Worm (Caenorhabditis elegans): ENCODE results near the gene prcc-1.

Gene prcc-1

DNA sequence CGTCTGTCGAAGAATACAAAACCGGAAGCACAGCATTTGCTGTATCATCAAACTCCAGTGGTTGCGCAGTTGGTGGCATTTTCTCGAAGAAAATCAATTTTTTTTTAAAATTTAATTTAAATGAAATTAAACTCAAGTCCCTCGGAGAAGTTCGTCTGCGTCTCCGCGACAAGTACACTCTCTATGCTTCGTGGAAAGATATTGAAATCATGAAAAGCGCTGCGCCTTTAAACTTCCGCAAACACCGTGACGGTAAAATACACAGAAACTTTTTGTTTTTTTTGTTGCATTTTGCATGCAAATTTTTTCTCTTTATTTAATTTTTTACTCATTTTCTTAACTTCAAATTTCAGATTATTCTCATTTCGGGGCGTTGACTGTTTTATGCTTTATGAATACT is 5.1 kb upstream of the prcc-1 start, which contains the start of the genes dli-1, tin-9.2 and exos-4.1 (continued):
- TF ChIP-seq madf-8 (GFP tag; conservative IDR thresholded peaks at IDR 0.05) (0 out of 2 replicates have a peak, but pooled peaks have one; percentile 4), Y95B8A.8 (GFP tag; IDR thresholded peaks at IDR 0.05) (no peak), B0035.1 (tag; optimal IDR thresholded peaks at IDR 0.05) (no peak), ceh-91 (GFP tag; IDR thresholded peaks at IDR 0.05) (peak; percentile 30; the same call in 1 of the 2 replicates), akir-1 (GFP tag; optimal IDR thresholded peaks at IDR 0.05) (no peak), egl-44 (GFP tag; IDR thresholded peaks at IDR 0.05) (no peak), F49E8.2 (tag; optimal IDR thresholded peaks at IDR 0.05; ENCODE audit: insufficient read depth) (peak; percentile 43), rpc-1 (optimal IDR thresholded peaks at IDR 0.05) (no peak), rpc-1 (tag; optimal IDR thresholded peaks at IDR 0.05) (no peak), lin-40 (tag; optimal IDR thresholded peaks at IDR 0.05) (peak; percentile 63), cebp-1 (GFP tag; IDR thresholded peaks at IDR 0.05) (no peak), cebp-1 (tag; optimal IDR thresholded peaks at IDR 0.05) (peak; percentile 77), zim-3 (tag; optimal IDR thresholded peaks at IDR 0.05) (no peak), mxl-1 (tag; optimal IDR thresholded peaks at IDR 0.05) (no peak), K11D2.4 (GFP tag; IDR thresholded peaks at IDR 0.05) (0 out of 2 replicates have a peak, but pooled peaks have one; percentile 11), xnd-1 (tag; optimal IDR thresholded peaks at IDR 0.05) (no peak), tlf-1 (GFP tag; optimal IDR thresholded peaks at IDR 0.05) (no peak), Y53F4B.3 (GFP tag; IDR thresholded peaks at IDR 0.05) (no peak), T07F8.4 (tag; optimal IDR thresholded peaks at IDR 0.05) (no peak), snpc-3.4 (tag; optimal IDR thresholded peaks at IDR 0.05) (peak; percentile 6), nhr-120 (GFP tag; IDR thresholded peaks at IDR 0.05) (no peak), nfyb-1 (GFP tag; IDR thresholded peaks at IDR 0.05) (0 out of 2 replicates have a peak, but pooled peaks have one; percentile 36), hmg-1.2 (GFP tag; IDR thresholded peaks at IDR 0.05) (peak; percentile 98), ceh-100 (GFP tag; IDR thresholded peaks at IDR 0.05) (peak; percentile 42; the same call in 1 of the 2 replicates), mcd-1 (GFP tag; IDR thresholded peaks at IDR 0.05) (peak; percentile 77), efl-1 (GFP tag; optimal IDR thresholded peaks at IDR 0.05) (peak; percentile 39), dox-1 (GFP tag; IDR thresholded peaks at IDR 0.05) (peak; percentile 77), lin-54 (GFP tag; optimal IDR thresholded peaks at IDR 0.05) (peak; percentile 71), lsy-27 (tag; optimal IDR thresholded peaks at IDR 0.05; ENCODE audit: borderline replicate concordance, insufficient read depth) (no peak), F39B2.1 (GFP tag; IDR thresholded peaks at IDR 0.05) (no peak), athp-1 (tag; optimal IDR thresholded peaks at IDR 0.05) (no peak), madf-3 (GFP tag; IDR thresholded peaks at IDR 0.05) (no peak), Y67H2A.10 (GFP tag; conservative IDR thresholded peaks at IDR 0.05) (no peak), dpl-1 (GFP tag; optimal IDR thresholded peaks at IDR 0.05) (peak; percentile 58), aptf-3 (GFP tag; IDR thresholded peaks at IDR 0.05) (no peak), F23B12.7 (tag; optimal IDR thresholded peaks at IDR 0.05; ENCODE audit: insufficient read depth) (peak; percentile 84), somi-1 (GFP tag; optimal IDR thresholded peaks at IDR 0.05) (no peak), unc-130 (GFP tag; optimal IDR thresholded peaks at IDR 0.05) (no peak), pbrm-1 (GFP tag; IDR thresholded peaks at IDR 0.05) (peak; percentile 38; the same call in 1 of the 2 replicates), ZK185.1 (tag; optimal IDR thresholded peaks at IDR 0.05; ENCODE audit: poor library complexity, severe bottlenecking) (no peak), let-526 (GFP tag; IDR thresholded peaks at IDR 0.05) (no peak), lsl-1 (GFP tag; optimal IDR thresholded peaks at IDR 0.05) (peak; percentile 61), cebp-2 (GFP tag; IDR thresholded peaks at IDR 0.05) (no peak), tbp1 (GFP tag; optimal IDR thresholded peaks at IDR 0.05) (peak; percentile 44), ets-4 (GFP tag; optimal IDR thresholded peaks at IDR 0.05) (no peak), attf-5 (GFP tag; optimal IDR thresholded peaks at IDR 0.05) (peak; percentile 80), madf-6 (GFP tag; IDR thresholded peaks at IDR 0.05) (peak; percentile 70), bed-2 (GFP tag; IDR thresholded peaks at IDR 0.05) (no peak), attf-3 (GFP tag; conservative IDR thresholded peaks at IDR 0.05) (peak; percentile 29; the same call in 1 of the 2 replicates)
